Worm (Caenorhabditis elegans): ENCODE data around the gene hyl-1.

Gene hyl-1

DNA sequence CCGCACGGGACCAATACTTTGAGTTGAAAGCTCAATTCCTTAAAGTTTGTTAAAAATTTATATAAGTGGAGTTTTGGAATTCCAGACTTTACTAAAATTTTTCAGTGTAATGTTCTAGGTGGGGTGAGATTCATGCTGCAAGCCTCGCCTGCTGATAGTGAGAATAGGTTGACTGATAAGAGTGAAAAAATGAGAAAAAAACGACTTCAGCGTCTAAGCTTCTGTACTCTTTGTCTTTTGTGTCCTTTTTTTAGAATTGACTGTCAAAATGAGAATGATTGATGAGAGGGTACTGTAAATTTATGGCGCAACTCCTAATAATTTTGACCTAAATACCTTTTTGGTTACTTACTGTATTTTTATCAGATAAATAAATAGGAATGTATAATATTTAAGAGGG is 4.7 kb upstream of the hyl-1 start:
- TF ChIP-seq elt-2 (tag; optimal IDR thresholded peaks at IDR 0.05) (peak; percentile 45), nhr-232 (tag; optimal IDR thresholded peaks at IDR 0.05) (no peak)

DNA sequence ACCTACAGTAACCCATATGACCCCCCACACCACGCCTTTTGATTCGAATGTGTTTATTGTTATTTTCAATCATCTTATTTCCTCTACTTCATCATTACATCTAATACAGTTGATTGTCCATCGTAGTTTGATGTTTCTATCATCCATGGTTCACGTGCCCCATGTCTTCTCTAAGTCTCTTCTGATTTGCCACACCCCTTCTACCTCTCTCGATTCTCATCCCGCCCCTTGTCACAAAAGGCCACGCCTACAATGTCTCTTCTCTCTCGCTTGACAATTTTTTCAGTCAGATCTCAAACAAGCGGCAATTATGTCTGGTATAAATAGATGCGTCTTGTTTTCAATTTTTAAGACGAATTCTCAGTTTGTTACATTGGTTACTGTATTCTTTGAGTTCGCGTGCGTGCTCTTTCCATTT is 3.9 kb upstream of the hyl-1 start:
- no peak for TF ChIP-seq nfya-1 (tag; optimal IDR thresholded peaks at IDR 0.05)
- no peak for TF ChIP-seq ceh-18 (tag; optimal IDR thresholded peaks at IDR 0.05)
- no peak for TF ChIP-seq pha-4 (tag; optimal IDR thresholded peaks at IDR 0.05)
- no peak for TF ChIP-seq sox-2 (GFP tag; IDR thresholded peaks at IDR 0.05)
- TF ChIP-seq unc-55 (GFP tag; optimal IDR thresholded peaks at IDR 0.05) = peak; percentile 81
- TF ChIP-seq gmeb-2 (tag; optimal IDR thresholded peaks at IDR 0.05) = no peak
- no peak for TF ChIP-seq ref-2 (tag; optimal IDR thresholded peaks at IDR 0.05)
- TF ChIP-seq ttx-3 (tag; optimal IDR thresholded peaks at IDR 0.05) = no peak

DNA sequence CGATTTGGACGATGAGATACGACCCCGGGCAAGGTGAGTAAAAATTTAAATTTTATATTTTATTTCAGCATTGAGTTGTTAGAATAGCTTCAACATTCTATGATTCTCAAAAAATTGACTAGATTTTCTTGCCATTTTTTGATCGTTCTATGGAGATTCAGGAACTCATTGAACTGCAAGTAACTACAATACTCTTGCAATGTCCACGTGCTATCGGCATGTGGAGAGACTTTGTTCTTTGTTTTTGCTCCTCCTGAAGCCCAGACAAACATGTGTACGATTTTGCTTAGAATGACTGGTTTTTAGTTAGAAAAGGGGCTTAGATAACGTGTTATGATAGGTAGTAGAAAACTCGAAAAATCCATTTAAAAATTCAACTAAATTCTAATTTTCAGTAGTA is 3.0 kb upstream of the hyl-1 start:
- TF ChIP-seq C08G9.2 (tag; optimal IDR thresholded peaks at IDR 0.05) (no peak), lim-6 (tag; optimal IDR thresholded peaks at IDR 0.05) (no peak), madf-2 (tag; optimal IDR thresholded peaks at IDR 0.05) (no peak), ceh-22 (tag; optimal IDR thresholded peaks at IDR 0.05) (no peak), ceh-34 (tag; optimal IDR thresholded peaks at IDR 0.05) (no peak), unc-86 (tag; optimal IDR thresholded peaks at IDR 0.05) (no peak), mec-3 (tag; optimal IDR thresholded peaks at IDR 0.05; ENCODE audit: borderline replicate concordance) (no peak), fkh-6 (tag; optimal IDR thresholded peaks at IDR 0.05) (no peak), nfya-1 (tag; optimal IDR thresholded peaks at IDR 0.05) (no peak)

DNA sequence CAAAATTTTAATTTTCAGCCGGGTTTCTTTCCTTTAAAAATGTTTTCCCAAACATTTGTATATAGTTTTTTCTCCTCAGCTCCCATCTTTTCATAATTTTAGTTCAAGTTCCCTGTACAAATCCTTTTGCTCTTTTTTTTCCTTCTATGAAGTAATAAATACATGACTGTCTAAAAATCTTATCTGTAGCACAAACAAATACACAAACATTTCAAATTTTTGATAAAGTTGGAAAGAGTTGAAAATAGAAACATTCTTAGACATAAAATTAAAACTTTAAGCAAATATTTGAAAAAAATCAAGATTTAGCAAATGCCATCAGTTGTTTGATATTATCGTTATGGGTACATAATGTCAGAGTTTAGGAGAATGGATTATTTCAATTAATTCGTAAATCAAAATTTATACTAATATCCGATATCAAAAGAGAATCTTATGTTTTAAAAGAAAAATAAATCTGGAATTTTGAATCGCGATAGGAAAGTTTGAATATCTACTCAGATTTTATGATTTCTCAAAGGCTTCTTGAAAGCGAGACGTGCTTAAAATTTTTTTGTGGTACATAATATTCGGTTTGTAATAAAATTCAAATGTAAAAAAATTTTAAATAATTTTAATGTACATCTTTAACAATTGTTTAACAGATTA is 788 bp upstream of the hyl-1 start:
- TF ChIP-seq dmd-4 (tag; optimal IDR thresholded peaks at IDR 0.05; ENCODE audit: borderline replicate concordance) (no peak), K09A11.1 (tag; optimal IDR thresholded peaks at IDR 0.05; ENCODE audit: insufficient read depth) (no peak), ceh-2 (tag; optimal IDR thresholded peaks at IDR 0.05) (no peak), ceh-31 (tag; optimal IDR thresholded peaks at IDR 0.05) (no peak), hlh-15 (tag; optimal IDR thresholded peaks at IDR 0.05) (no peak), dve-1 (tag; optimal IDR thresholded peaks at IDR 0.05) (no peak), ceh-14 (tag; optimal IDR thresholded peaks at IDR 0.05) (no peak), sox-4 (tag; optimal IDR thresholded peaks at IDR 0.05) (no peak), syd-9 (tag; optimal IDR thresholded peaks at IDR 0.05) (no peak)

DNA sequence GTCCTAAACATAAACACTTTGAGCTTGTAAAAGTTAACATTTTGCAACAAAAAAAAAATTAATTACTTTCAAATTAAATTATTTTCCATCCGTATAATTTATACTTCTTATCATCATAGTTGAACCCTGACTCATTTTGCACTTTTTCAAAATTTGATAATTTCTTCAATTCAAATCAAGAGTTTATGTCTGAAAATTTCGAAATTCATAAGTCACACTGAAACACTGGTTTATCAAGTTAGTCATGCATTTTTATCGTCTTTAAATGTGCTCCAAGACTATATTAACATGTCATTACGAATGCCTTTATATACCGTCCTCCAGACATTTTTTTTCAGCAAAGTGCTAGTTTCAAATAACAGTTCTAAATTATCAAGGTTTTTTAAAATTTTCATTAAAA is 722 bp downstream of the hyl-1 start:
- TF ChIP-seq ets-4 (tag; optimal IDR thresholded peaks at IDR 0.05) (no peak), ref-2 (tag; optimal IDR thresholded peaks at IDR 0.05) (no peak), elt-2 (tag; optimal IDR thresholded peaks at IDR 0.05) (no peak), che-1 (tag; optimal IDR thresholded peaks at IDR 0.05) (no peak)

DNA sequence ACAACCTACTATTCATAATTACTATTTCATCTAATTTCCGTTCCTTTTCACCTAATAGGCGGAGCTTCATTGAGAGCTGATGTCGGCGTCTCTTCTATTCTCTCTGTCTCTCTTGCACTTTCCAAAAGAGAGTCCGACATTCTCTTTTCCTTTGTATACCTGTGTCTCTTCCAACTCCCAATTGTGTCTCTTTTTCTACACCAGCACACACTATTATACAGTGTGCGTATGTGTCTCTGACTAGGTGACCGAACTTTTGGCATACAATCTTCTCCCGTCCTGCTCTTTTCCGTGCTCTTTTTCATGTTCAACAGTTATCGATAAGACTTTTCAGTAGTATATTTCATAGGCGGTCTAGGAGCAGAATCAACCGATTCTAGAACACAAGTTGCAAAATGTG is 1.3 kb downstream of the hyl-1 start:
- TF ChIP-seq K09A11.1 (tag; optimal IDR thresholded peaks at IDR 0.05; ENCODE audit: insufficient read depth) = no peak
- TF ChIP-seq fkh-10 (GFP tag; optimal IDR thresholded peaks at IDR 0.05) = no peak
- peak; percentile 4 for TF ChIP-seq elt-2 (tag; optimal IDR thresholded peaks at IDR 0.05)

DNA sequence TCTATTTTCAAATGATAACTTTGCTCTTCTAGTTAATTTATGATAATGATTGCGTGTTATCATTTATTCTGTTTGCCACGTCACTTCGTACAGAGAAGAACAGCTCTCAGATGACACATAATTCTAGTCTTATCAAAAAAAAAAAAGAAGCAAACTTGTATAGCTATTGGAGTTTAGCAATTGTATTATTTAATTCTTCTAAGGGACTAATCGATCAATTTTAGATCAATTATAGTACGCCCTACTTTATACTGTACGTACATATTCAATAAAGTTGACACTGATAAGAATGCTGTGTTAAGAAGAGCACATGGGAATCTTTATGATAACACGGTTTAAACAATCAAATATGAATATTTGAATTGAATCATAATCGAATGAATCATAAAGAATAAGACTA is 3.3 kb downstream of the hyl-1 start:
- peak; percentile 89 for TF ChIP-seq elt-2 (tag; optimal IDR thresholded peaks at IDR 0.05)
- TF ChIP-seq dve-1 (tag; optimal IDR thresholded peaks at IDR 0.05) = no peak
- TF ChIP-seq ceh-48 (tag; optimal IDR thresholded peaks at IDR 0.05) = no peak
- no peak for TF ChIP-seq lim-6 (tag; optimal IDR thresholded peaks at IDR 0.05)
- TF ChIP-seq mec-3 (tag; optimal IDR thresholded peaks at IDR 0.05; ENCODE audit: borderline replicate concordance) = no peak
- no peak for TF ChIP-seq unc-42 (tag; optimal IDR thresholded peaks at IDR 0.05)
- no peak for TF ChIP-seq ceh-2 (tag; optimal IDR thresholded peaks at IDR 0.05)
- no peak for TF ChIP-seq nhr-11 (tag; optimal IDR thresholded peaks at IDR 0.05)

All from whole organism, late embryonic.